Worm (Caenorhabditis elegans) whole organism, midembryonic: ENCODE measurements around the gene mvk-1.
A peak's percentile ranks its signal among the peaks of the same experiment; 100 is the strongest.

Experiments
- T22C8.4 ChIP-seq: fragments of 200-800 bp; sonication (Bioruptor generic); IDR thresholded peaks from 2 replicates; pipeline ENCODE4 v1.3.6; 2022; ENCODE audit warnings: missing genetic modification characterization, missing compliant biosample characterization
- cog-1 ChIP-seq: sonication (generic microtip); optimal IDR thresholded peaks from 2 replicates; lab custom pipeline; 2016; ENCODE audit warnings: missing genetic modification characterization, missing compliant biosample characterization
- flt-1 ChIP-seq: fragments of 200-800 bp; sonication (Bioruptor generic); IDR thresholded peaks from 2 replicates; pipeline ENCODE4 v1.3.6; 2022; ENCODE audit warnings: missing genetic modification characterization, missing compliant biosample characterization
- klf-2 ChIP-seq: fragments of 200-800 bp; sonication (Bioruptor generic); conservative IDR thresholded peaks from 2 replicates; pipeline ENCODE4 v1.3.6; 2022; ENCODE audit warnings: missing genetic modification reagents, missing genetic modification characterization, missing compliant biosample characterization
- med-1 ChIP-seq: sonication (generic microtip); optimal IDR thresholded peaks from 2 replicates; lab custom pipeline; 2017; ENCODE audit warnings: missing genetic modification characterization, mild to moderate bottlenecking, missing compliant biosample characterization, antibody characterized with exemption, missing genetic modification reagents; ENCODE audit not compliant: insufficient read depth
- ref-1 ChIP-seq: fragments of 200-800 bp; sonication (Bioruptor generic); conservative IDR thresholded peaks from 2 replicates; pipeline ENCODE4 v1.3.6; 2022; ENCODE audit warnings: missing genetic modification reagents, missing genetic modification characterization, missing compliant biosample characterization
- tab-1 ChIP-seq: fragments of 200-800 bp; sonication (Bioruptor generic); IDR thresholded peaks from 2 replicates; pipeline ENCODE4 v1.3.6; 2022; ENCODE audit warnings: missing genetic modification characterization, missing compliant biosample characterization
- ztf-23 ChIP-seq: fragments of 200-800 bp; sonication (Bioruptor generic); IDR thresholded peaks from 2 replicates; pipeline ENCODE4 v1.3.6; 2022; ENCODE audit warnings: missing genetic modification reagents, missing genetic modification characterization, missing compliant biosample characterization
- ztf-29 ChIP-seq: fragments of 200-800 bp; sonication (Bioruptor generic); IDR thresholded peaks from 2 replicates; pipeline ENCODE4 v1.3.6; 2022; ENCODE audit warnings: missing genetic modification reagents, missing genetic modification characterization, missing compliant biosample characterization

mvk-1 gene

DNA sequence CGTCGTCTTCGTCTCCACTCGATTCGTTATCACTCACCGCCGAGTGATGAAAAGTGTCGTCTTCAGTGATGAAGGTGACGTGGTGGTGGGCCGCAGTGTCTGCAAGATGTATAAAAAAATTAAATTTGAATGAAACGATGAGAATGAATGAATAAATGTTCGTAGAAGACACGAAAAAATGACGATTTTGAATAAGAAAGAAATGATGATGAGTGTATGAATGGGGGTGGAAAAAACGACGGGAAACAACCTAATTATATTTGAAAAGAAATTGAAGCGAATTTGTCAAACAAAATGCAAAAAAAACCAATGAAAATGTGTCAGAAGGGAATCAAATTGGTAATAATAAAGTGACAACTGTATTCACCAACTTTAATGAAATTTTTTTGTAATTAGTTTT lies at the start of gene mvk-1:
TSS of gene mvk-1 (minus strand) at position 101 of the 400 bp plus-strand sequence.
- TF ChIP-seq ztf-23 (no peak), med-1 (GFP tag; lab: Kevin White, UChicago) (no peak), ztf-29 (GFP tag; lab: Robert Waterston, UW) (no peak), ref-1 (GFP tag; lab: Robert Waterston, UW) (no peak), T22C8.4 (GFP tag; lab: Robert Waterston, UW) (no peak), cog-1 (tag; lab: Kevin White, UChicago) (no peak), flt-1 (no peak), klf-2 (GFP tag; lab: Robert Waterston, UW) (no peak)

DNA sequence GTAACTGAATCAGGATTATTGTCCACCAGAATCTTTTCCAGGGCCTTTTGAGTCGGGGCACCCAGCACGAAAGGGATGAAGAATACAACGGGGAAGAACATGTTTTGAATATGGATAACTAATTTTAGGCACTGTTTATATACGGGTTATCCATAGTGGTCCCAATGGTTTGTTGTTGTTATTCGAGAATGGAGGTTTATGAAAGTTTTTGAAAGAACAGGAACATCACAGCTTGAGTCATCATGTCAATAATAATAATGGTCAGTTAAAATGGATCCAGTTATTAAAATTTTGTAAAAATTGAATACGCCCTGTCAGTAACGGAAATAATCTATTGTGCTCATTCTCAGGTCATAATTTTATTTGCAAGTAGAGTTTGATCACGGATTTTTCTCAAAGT lies 47.0 kb upstream of the mvk-1 start, which contains the start of gene nas-28:
TSS of gene nas-28 (minus strand) at position 101 of the 400 bp plus-strand sequence.
- TF ChIP-seq T22C8.4 (GFP tag; lab: Robert Waterston, UW) (no peak), ztf-29 (GFP tag; lab: Robert Waterston, UW) (no peak), cog-1 (tag; lab: Kevin White, UChicago) (no peak), ztf-23 (no peak), klf-2 (GFP tag; lab: Robert Waterston, UW) (no peak), med-1 (GFP tag; lab: Kevin White, UChicago) (no peak), ref-1 (GFP tag; lab: Robert Waterston, UW) (no peak), tab-1 (GFP tag; lab: Robert Waterston, UW) (no peak), flt-1 (no peak)

DNA sequence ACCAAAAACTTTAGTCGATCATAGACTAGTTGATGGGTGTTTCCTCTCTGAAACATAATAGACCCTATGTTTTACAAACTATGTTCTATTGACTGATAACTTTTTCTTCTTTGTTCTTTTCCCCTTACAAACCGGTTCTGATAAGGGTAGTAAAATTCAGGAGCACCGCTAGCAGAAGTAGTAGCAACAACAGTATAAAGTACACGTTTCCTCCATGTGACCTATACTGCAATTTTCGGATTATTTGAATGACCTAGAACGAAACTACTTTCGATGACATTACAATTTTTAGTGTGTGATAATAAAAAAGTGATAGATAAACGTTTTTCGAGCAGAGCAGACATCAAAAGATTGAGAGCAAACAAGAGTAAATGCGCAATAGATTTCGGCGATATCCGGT lies 44.2 kb upstream of the mvk-1 start:
- TF ChIP-seq ztf-23 (no peak), klf-2 (GFP tag; lab: Robert Waterston, UW) (no peak), cog-1 (tag; lab: Kevin White, UChicago) (no peak), med-1 (GFP tag; lab: Kevin White, UChicago) (no peak), ref-1 (GFP tag; lab: Robert Waterston, UW) (no peak), ztf-29 (GFP tag; lab: Robert Waterston, UW) (no peak), flt-1 (no peak), T22C8.4 (GFP tag; lab: Robert Waterston, UW) (no peak), tab-1 (GFP tag; lab: Robert Waterston, UW) (no peak)

DNA sequence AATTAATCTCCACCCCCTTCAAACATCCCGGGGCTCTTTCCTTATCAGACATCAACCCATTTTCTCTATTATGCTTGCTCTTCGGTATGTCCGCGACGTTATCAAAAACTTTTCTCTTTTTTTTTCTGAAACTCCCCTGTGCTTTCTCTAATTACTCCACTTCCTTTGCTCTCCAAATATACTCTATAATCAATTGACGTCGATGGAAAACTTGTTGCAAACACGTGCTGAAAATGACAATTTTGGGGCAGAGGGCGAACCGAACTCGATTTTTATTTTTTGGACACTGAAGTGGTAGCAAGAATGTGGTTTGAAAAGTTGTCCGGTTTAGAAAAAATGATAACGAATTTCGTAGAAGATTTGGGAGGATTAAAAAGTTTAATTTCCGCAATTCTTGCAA lies 43.0 kb upstream of the mvk-1 start:
- TF ChIP-seq klf-2 (GFP tag; lab: Robert Waterston, UW): no peak
- TF ChIP-seq cog-1 (tag; lab: Kevin White, UChicago): no peak
- TF ChIP-seq ztf-23: no peak
- no peak for TF ChIP-seq ref-1 (GFP tag; lab: Robert Waterston, UW)
- TF ChIP-seq flt-1: no peak
- TF ChIP-seq ztf-29 (GFP tag; lab: Robert Waterston, UW): no peak
- no peak for TF ChIP-seq T22C8.4 (GFP tag; lab: Robert Waterston, UW)
- TF ChIP-seq med-1 (GFP tag; lab: Kevin White, UChicago): no peak
- no peak for TF ChIP-seq tab-1 (GFP tag; lab: Robert Waterston, UW)

DNA sequence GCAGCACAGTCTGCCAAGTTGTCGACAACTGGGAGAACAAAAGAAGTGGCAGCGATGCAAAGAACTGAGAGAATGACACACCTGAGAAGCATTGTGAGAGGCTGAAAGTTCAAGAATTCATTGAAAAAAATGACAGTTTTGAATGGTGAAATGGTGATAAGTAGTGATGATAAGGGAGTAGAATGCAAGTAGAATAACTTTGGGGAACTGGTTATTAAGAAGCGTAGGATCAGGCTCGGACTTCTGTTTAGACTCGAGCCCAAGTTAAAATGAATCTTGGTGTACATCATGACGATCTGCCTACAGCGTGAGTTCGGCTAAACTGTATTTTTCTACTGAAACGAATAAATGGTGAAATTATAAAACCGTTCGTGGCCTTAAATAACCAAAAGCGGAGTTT lies 42.5 kb upstream of the mvk-1 start, which contains the start of gene F42A10.7:
TSS of gene F42A10.7 (minus strand) at position 101 of the 400 bp plus-strand sequence.
- TF ChIP-seq klf-2 (GFP tag; lab: Robert Waterston, UW) (no peak), ztf-29 (GFP tag; lab: Robert Waterston, UW) (no peak), T22C8.4 (GFP tag; lab: Robert Waterston, UW) (no peak), ztf-23 (no peak)

DNA sequence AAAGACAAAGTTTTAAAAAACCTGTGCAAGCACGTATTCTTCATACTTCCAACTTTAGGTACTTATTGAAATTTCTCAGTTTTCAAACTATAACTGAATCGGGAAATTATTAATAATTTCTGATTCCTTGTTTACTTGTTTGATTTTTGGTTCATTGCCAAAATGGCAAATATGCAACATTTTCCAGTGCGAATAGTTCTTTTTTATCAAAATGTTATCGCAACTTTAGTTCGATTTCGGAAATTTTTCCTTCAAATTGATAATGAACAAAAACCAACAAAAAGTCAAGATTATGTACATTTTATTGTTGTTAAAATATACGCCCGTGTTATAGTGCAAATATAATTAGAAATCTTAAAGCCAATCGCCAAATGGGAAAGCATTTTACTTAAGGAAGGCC lies 41.6 kb upstream of the mvk-1 start:
- no peak for TF ChIP-seq T22C8.4 (GFP tag; lab: Robert Waterston, UW)
- TF ChIP-seq klf-2 (GFP tag; lab: Robert Waterston, UW): no peak
- no peak for TF ChIP-seq flt-1
- no peak for TF ChIP-seq ref-1 (GFP tag; lab: Robert Waterston, UW)
- no peak for TF ChIP-seq ztf-23
- TF ChIP-seq cog-1 (tag; lab: Kevin White, UChicago): no peak
- no peak for TF ChIP-seq tab-1 (GFP tag; lab: Robert Waterston, UW)
- no peak for TF ChIP-seq med-1 (GFP tag; lab: Kevin White, UChicago)
- TF ChIP-seq ztf-29 (GFP tag; lab: Robert Waterston, UW): no peak

DNA sequence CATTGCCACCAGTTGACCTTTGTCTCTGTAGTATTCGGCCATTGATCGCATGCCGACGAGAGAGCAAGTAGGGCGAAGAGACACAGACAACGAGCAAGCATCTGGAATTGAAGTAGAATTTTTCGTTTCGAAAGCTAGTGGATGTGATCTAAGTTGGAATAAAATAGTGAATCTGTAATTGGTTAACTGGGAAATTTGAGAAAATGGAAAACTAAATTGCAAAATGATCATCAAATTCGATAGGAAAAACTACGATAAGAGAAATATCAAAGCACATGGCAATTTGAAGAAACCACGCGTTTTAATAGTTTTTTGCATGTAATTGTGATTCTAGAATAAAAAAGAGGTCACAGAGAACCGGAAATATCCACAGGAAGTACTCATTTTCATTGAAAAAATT lies 40.7 kb upstream of the mvk-1 start, which contains the start of gene F42A10.6:
TSS of gene F42A10.6 (minus strand) at position 101 of the 400 bp plus-strand sequence.
- no peak for TF ChIP-seq cog-1 (tag; lab: Kevin White, UChicago)
- no peak for TF ChIP-seq ztf-29 (GFP tag; lab: Robert Waterston, UW)
- no peak for TF ChIP-seq klf-2 (GFP tag; lab: Robert Waterston, UW)
- no peak for TF ChIP-seq ztf-23
- no peak for TF ChIP-seq flt-1
- no peak for TF ChIP-seq tab-1 (GFP tag; lab: Robert Waterston, UW)

DNA sequence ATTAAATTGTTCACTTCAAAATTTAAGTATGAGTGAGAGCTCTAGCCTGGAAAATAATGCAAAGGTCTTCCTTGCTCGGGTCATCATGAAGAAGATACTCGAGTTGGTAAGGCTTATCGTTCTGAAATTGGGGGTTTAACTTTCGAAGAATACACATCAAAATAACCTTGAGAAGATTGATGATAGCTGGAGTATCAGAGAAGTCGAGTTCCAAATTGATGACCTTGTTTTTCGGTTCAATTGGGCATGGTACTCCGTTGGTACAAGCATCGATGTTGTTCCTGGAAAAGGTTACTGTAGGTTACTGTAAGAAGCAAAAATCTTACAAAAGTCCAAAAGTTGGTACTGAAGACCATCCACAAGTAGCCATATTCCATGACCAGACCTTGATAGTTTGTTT lies 40.1 kb upstream of the mvk-1 start:
- TF ChIP-seq flt-1 (no peak), ztf-29 (GFP tag; lab: Robert Waterston, UW) (no peak), ztf-23 (no peak), klf-2 (GFP tag; lab: Robert Waterston, UW) (no peak), ref-1 (GFP tag; lab: Robert Waterston, UW) (no peak), med-1 (GFP tag; lab: Kevin White, UChicago) (no peak)

DNA sequence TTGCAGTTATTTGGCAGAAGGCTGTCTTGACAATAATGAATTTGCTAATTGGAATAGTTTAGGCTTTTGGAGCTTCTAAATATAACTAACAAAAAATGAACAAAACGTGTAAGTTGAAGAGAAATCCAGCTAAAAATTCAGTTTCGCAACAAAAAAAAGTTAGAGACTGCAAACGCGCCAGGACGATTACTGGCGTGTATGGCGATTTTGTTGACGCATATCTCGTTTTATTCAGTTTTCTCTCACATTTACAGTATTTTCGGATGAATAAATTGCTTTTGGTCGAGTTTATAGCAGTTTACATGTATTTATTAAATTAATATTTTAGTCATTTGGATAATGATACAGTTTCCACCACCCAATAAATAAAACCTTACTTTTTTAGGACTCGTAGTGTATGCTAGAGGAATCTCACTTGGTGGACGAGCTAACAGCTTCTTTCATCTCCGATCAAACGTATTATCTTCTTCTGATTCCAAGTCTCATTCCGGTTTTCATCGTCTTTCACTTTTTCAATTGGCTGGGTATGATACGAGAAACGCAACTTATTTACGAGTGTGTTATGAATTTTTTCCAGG lies 37.0 kb upstream of the mvk-1 start, which contains the start of the genes abcf-3 and F42A10.5:
TSS of gene abcf-3 (plus strand) at position 384 of the 578 bp plus-strand sequence.
TSS of gene F42A10.5 (minus strand) at position 458 of the 578 bp plus-strand sequence.
- no peak for TF ChIP-seq tab-1 (GFP tag; lab: Robert Waterston, UW)
- 0 out of 2 replicates have a peak, but pooled peaks have one; percentile 45 for TF ChIP-seq flt-1
- no peak for TF ChIP-seq ztf-29 (GFP tag; lab: Robert Waterston, UW)

DNA sequence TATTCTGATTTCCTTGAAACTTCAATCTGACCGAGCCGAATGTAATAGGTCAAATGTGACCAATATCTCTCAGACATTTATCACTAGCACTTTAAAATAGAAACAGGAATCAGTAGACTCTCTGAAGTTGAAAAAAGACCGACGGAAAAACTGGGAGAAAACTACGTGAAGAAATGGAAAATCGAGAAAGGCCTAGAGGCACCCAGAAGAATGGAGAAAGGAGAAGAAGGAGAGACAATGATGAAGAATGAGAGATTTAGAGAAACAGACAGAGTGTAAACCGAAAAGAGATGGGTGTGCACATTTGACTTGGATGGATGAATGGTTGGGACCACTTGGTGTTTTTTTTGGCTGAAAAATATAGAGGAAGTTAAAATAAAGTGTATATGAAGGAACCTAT lies 34.0 kb upstream of the mvk-1 start:
- TF ChIP-seq cog-1 (tag; lab: Kevin White, UChicago) (no peak), T22C8.4 (GFP tag; lab: Robert Waterston, UW) (no peak), klf-2 (GFP tag; lab: Robert Waterston, UW) (no peak), ref-1 (GFP tag; lab: Robert Waterston, UW) (no peak), med-1 (GFP tag; lab: Kevin White, UChicago) (no peak), tab-1 (GFP tag; lab: Robert Waterston, UW) (no peak), flt-1 (no peak), ztf-29 (GFP tag; lab: Robert Waterston, UW) (no peak), ztf-23 (no peak)
